Fruit fly (Drosophila melanogaster) whole organism: Measurements from ENCODE around the gene CG15916.

Source experiments
- CG8478 ChIP-seq: fragments of >200 bp; optimal IDR thresholded peaks from 2 replicates; lab custom pipeline; 2018; ENCODE audit warnings: inconsistent platforms
- Dll ChIP-seq: fragments of >200 bp; optimal IDR thresholded peaks from 2 replicates; lab custom pipeline; 2017
- EcR ChIP-seq, 2 experiments: fragments of >200 bp; optimal IDR thresholded peaks; 2 replicates each; lab custom pipeline; 2017; ENCODE audit warnings: missing biosample characterization in 2 of 2, missing genetic modification characterization in 2 of 2, missing genetic modification reagents in 2 of 2
- pan ChIP-seq: fragments of >200 bp; optimal IDR thresholded peaks from 2 replicates; lab custom pipeline; 2017
- psq ChIP-seq: fragments of >200 bp; optimal IDR thresholded peaks from 2 replicates; lab custom pipeline; 2017

DNA sequence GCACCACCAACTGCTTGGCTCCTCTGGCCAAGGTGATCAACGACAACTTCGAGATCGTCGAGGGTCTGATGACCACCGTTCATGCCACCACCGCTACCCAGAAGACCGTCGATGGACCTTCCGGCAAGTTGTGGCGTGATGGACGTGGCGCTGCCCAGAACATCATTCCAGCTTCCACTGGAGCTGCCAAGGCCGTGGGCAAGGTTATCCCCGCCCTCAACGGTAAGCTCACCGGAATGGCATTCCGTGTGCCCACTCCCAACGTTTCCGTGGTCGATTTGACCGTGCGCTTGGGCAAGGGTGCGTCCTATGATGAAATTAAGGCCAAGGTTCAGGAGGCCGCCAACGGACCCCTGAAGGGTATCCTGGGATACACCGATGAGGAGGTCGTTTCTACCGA, 21.6 kb upstream of the CG15916 start:
- no peak for TF ChIP-seq CG8478 (lab: Kevin White, UChicago)
- no peak for TF ChIP-seq pan
- no peak for TF ChIP-seq psq (lab: Kevin White, UChicago)
- TF ChIP-seq Dll (lab: Kevin White, UChicago), result no peak
- TF ChIP-seq EcR (GFP tag; optimal IDR thresholded peaks at IDR 0.05; lab: Kevin White, UChicago), result no peak
